Fruit fly (Drosophila melanogaster) whole organism, embryonic: Measurements from ENCODE around the gene mRpL30.
A peak's percentile ranks its signal among the peaks of the same experiment; 100 is the strongest.

ENCODE experiments used
- Ada2b ChIP-seq: fragments of 200-800 bp; sonication (Bioruptor generic); IDR thresholded peaks from 2 replicates; pipeline ENCODE4 v1.3.6; 2022; ENCODE audit warnings: missing biosample characterization, missing genetic modification characterization
- Asciz ChIP-seq: fragments of 200-800 bp; sonication (Bioruptor generic); optimal IDR thresholded peaks from 2 replicates; lab custom pipeline; 2017; ENCODE audit warnings: missing biosample characterization, mild to moderate bottlenecking, missing genetic modification characterization, missing genetic modification reagents
- B-H2 ChIP-seq: fragments of 200-800 bp; sonication (Bioruptor generic); optimal IDR thresholded peaks from 2 replicates; lab custom pipeline; 2018; ENCODE audit warnings: missing biosample characterization, mild to moderate bottlenecking, missing genetic modification characterization
- Bdp1 ChIP-seq: fragments of 200-800 bp; sonication (Bioruptor generic); optimal IDR thresholded peaks from 3 replicates; lab custom pipeline; 2016; ENCODE audit warnings: missing biosample characterization, missing genetic modification characterization
- CG10366 ChIP-seq: fragments of 200-800 bp; sonication (Bioruptor generic); IDR thresholded peaks from 2 replicates; pipeline ENCODE4 v1.3.6; 2022; ENCODE audit warnings: missing biosample characterization, missing genetic modification characterization
- CG11723 ChIP-seq: fragments of 200-800 bp; sonication (Bioruptor generic); optimal IDR thresholded peaks from 2 replicates; lab custom pipeline; 2017; ENCODE audit warnings: missing biosample characterization, mild to moderate bottlenecking, missing genetic modification characterization
- CG13624 ChIP-seq: fragments of 200-800 bp; sonication (Bioruptor generic); optimal IDR thresholded peaks from 2 replicates; lab custom pipeline; 2016; ENCODE audit warnings: missing biosample characterization, missing genetic modification characterization
- CG13775 ChIP-seq: fragments of 200-800 bp; sonication (Bioruptor generic); optimal IDR thresholded peaks from 3 replicates; lab custom pipeline; 2017; ENCODE audit warnings: missing biosample characterization, mild to moderate bottlenecking, missing genetic modification characterization
- CG16779 ChIP-seq: fragments of 200-800 bp; sonication (Bioruptor generic); IDR thresholded peaks from 2 replicates; pipeline ENCODE4 v1.3.6; 2022; ENCODE audit warnings: missing biosample characterization, missing genetic modification characterization
- CG18476 ChIP-seq: fragments of 200-800 bp; sonication (Bioruptor generic); optimal IDR thresholded peaks from 2 replicates; lab custom pipeline; 2016; ENCODE audit warnings: missing biosample characterization, mild to moderate bottlenecking, missing genetic modification characterization
- CG18619 ChIP-seq: fragments of 200-800 bp; sonication (Bioruptor generic); optimal IDR thresholded peaks from 3 replicates; lab custom pipeline; 2017; ENCODE audit warnings: missing biosample characterization, mild to moderate bottlenecking, missing genetic modification characterization
- CG18764 ChIP-seq: fragments of 200-800 bp; sonication (Bioruptor generic); optimal IDR thresholded peaks from 3 replicates; lab custom pipeline; 2016; ENCODE audit warnings: missing biosample characterization, missing genetic modification characterization
- CG2889 ChIP-seq: fragments of 200-800 bp; sonication (Bioruptor generic); IDR thresholded peaks from 3 replicates; pipeline ENCODE4 v1.3.6; 2022; ENCODE audit warnings: missing biosample characterization, missing genetic modification characterization
- CG3407 ChIP-seq: fragments of 200-800 bp; sonication (Bioruptor generic); optimal IDR thresholded peaks from 2 replicates; lab custom pipeline; 2018; ENCODE audit warnings: missing biosample characterization, mild to moderate bottlenecking, missing genetic modification characterization
- CG4404 ChIP-seq: fragments of 200-800 bp; sonication (Bioruptor generic); IDR thresholded peaks from 2 replicates; pipeline ENCODE4 v1.3.6; 2022; ENCODE audit warnings: missing biosample characterization, missing genetic modification characterization
- CG4424 ChIP-seq: fragments of 200-800 bp; sonication (Bioruptor generic); optimal IDR thresholded peaks from 3 replicates; lab custom pipeline; 2016; ENCODE audit warnings: missing biosample characterization, missing genetic modification characterization
- CG4707 ChIP-seq: fragments of 200-800 bp; sonication (Bioruptor generic); optimal IDR thresholded peaks from 2 replicates; lab custom pipeline; 2018; ENCODE audit warnings: missing biosample characterization, mild to moderate bottlenecking, missing genetic modification characterization, moderate library complexity
- CG6765 ChIP-seq: fragments of 200-800 bp; sonication (Bioruptor generic); optimal IDR thresholded peaks from 3 replicates; lab custom pipeline; 2017; ENCODE audit warnings: missing biosample characterization, mild to moderate bottlenecking, missing genetic modification characterization
- CG9727 ChIP-seq: fragments of 200-800 bp; sonication (Bioruptor generic); optimal IDR thresholded peaks from 3 replicates; lab custom pipeline; 2017; ENCODE audit warnings: missing biosample characterization, mild to moderate bottlenecking, missing genetic modification characterization
- D19B ChIP-seq: fragments of 200-800 bp; sonication (Bioruptor generic); optimal IDR thresholded peaks from 2 replicates; lab custom pipeline; 2017; ENCODE audit warnings: missing biosample characterization, mild to moderate bottlenecking, missing genetic modification characterization
- Dip3 ChIP-seq: fragments of 200-800 bp; sonication (Bioruptor generic); optimal IDR thresholded peaks from 3 replicates; lab custom pipeline; 2016; ENCODE audit warnings: missing biosample characterization, missing genetic modification characterization
- Dref ChIP-seq: fragments of 200-800 bp; sonication (Bioruptor generic); IDR thresholded peaks from 2 replicates; pipeline ENCODE4 v1.3.6; 2022; ENCODE audit warnings: missing biosample characterization, missing genetic modification characterization
- Drgx ChIP-seq: fragments of 200-800 bp; sonication (Bioruptor generic); IDR thresholded peaks from 2 replicates; pipeline ENCODE4 v1.3.6; 2022; ENCODE audit warnings: missing biosample characterization, missing genetic modification characterization
- Hey ChIP-seq: fragments of 200-800 bp; sonication (Bioruptor generic); optimal IDR thresholded peaks from 3 replicates; lab custom pipeline; 2018; ENCODE audit warnings: missing biosample characterization, mild to moderate bottlenecking, missing genetic modification characterization
- Kr ChIP-seq: fragments of 200-800 bp; sonication (Bioruptor generic); optimal IDR thresholded peaks from 2 replicates; lab custom pipeline; 2017; ENCODE audit warnings: missing biosample characterization, mild to moderate bottlenecking, missing genetic modification characterization
- MTF-1 ChIP-seq: fragments of 200-800 bp; sonication (Bioruptor generic); optimal IDR thresholded peaks from 2 replicates; lab custom pipeline; 2018; ENCODE audit warnings: missing biosample characterization, mild to moderate bottlenecking, missing genetic modification characterization, borderline replicate concordance
- NK7.1 ChIP-seq: fragments of 200-800 bp; sonication (Bioruptor generic); optimal IDR thresholded peaks from 3 replicates; lab custom pipeline; 2016; ENCODE audit warnings: missing biosample characterization, missing genetic modification characterization
- Nf-YA ChIP-seq: fragments of 200-800 bp; sonication (Bioruptor generic); IDR thresholded peaks from 2 replicates; pipeline ENCODE4 v1.3.6; 2022; ENCODE audit warnings: missing biosample characterization, missing genetic modification characterization
- NfI ChIP-seq: fragments of 200-800 bp; sonication (Bioruptor generic); optimal IDR thresholded peaks from 3 replicates; lab custom pipeline; 2018; ENCODE audit warnings: missing biosample characterization, mild to moderate bottlenecking, missing genetic modification characterization, moderate library complexity
- PHDP ChIP-seq: fragments of 200-800 bp; sonication (Bioruptor generic); optimal IDR thresholded peaks from 3 replicates; lab custom pipeline; 2018; ENCODE audit warnings: missing biosample characterization, mild to moderate bottlenecking, missing genetic modification characterization, moderate library complexity
- Pdp1 ChIP-seq, 2 experiments: fragments of 200-800 bp; sonication (Bioruptor generic); optimal IDR thresholded peaks; 3 replicates each; lab custom pipeline; 2016; ENCODE audit warnings: missing biosample characterization in 2 of 2, missing genetic modification characterization in 2 of 2, mild to moderate bottlenecking in 1 of 2, moderate library complexity in 1 of 2
- Rfx ChIP-seq: fragments of 200-800 bp; sonication (Bioruptor generic); IDR thresholded peaks from 2 replicates; pipeline ENCODE4 v1.3.6; 2022; ENCODE audit warnings: missing biosample characterization, missing genetic modification characterization
- YL-1 ChIP-seq: fragments of 200-800 bp; sonication (Bioruptor generic); optimal IDR thresholded peaks from 3 replicates; lab custom pipeline; 2017; ENCODE audit warnings: missing biosample characterization, mild to moderate bottlenecking, missing genetic modification characterization
- cas ChIP-seq: fragments of 200-800 bp; sonication (Bioruptor generic); IDR thresholded peaks from 2 replicates; pipeline ENCODE4 v1.3.6; 2022; ENCODE audit warnings: missing biosample characterization, missing genetic modification characterization
- chn ChIP-seq: fragments of 200-800 bp; sonication (Bioruptor generic); optimal IDR thresholded peaks from 2 replicates; lab custom pipeline; 2016; ENCODE audit warnings: missing biosample characterization, missing genetic modification characterization
- crp ChIP-seq, 2 experiments: fragments of 200-800 bp; sonication (Bioruptor generic); optimal IDR thresholded peaks; 2 replicates in 1 of 2; 3 replicates in 1 of 2; lab custom pipeline; 2017; ENCODE audit warnings: missing biosample characterization in 2 of 2, missing genetic modification characterization in 2 of 2, mild to moderate bottlenecking in 1 of 2, moderate library complexity in 1 of 2
- emc ChIP-seq: fragments of 200-800 bp; sonication (Bioruptor generic); optimal IDR thresholded peaks from 2 replicates; lab custom pipeline; 2016; ENCODE audit warnings: missing biosample characterization, missing genetic modification characterization
- exex ChIP-seq: fragments of 200-800 bp; sonication (Bioruptor generic); optimal IDR thresholded peaks from 4 replicates; lab custom pipeline; 2018; ENCODE audit warnings: missing biosample characterization, mild to moderate bottlenecking, missing genetic modification characterization, moderate library complexity
- fd3F ChIP-seq: fragments of 200-800 bp; sonication (Bioruptor generic); optimal IDR thresholded peaks from 2 replicates; lab custom pipeline; 2018; ENCODE audit warnings: missing biosample characterization, mild to moderate bottlenecking, missing genetic modification characterization, moderate library complexity
- ind ChIP-seq: fragments of 200-800 bp; sonication (Bioruptor generic); optimal IDR thresholded peaks from 3 replicates; lab custom pipeline; 2016; ENCODE audit warnings: missing biosample characterization, missing genetic modification characterization
- kah ChIP-seq: fragments of 200-800 bp; sonication (Bioruptor generic); optimal IDR thresholded peaks from 2 replicates; lab custom pipeline; 2018; ENCODE audit warnings: missing biosample characterization, mild to moderate bottlenecking, missing genetic modification characterization
- kni ChIP-seq: fragments of 200-800 bp; sonication (Bioruptor generic); optimal IDR thresholded peaks from 3 replicates; lab custom pipeline; 2017; ENCODE audit warnings: mild to moderate bottlenecking, missing biosample characterization, missing genetic modification reagents, missing genetic modification characterization
- lilli ChIP-seq: fragments of 200-800 bp; sonication (Bioruptor generic); optimal IDR thresholded peaks from 3 replicates; lab custom pipeline; 2016; ENCODE audit warnings: missing biosample characterization, missing genetic modification characterization
- mam ChIP-seq: fragments of 200-800 bp; sonication (Bioruptor generic); optimal IDR thresholded peaks from 3 replicates; lab custom pipeline; 2016; ENCODE audit warnings: missing biosample characterization, missing genetic modification characterization
- nom ChIP-seq: fragments of 200-800 bp; sonication (Bioruptor generic); optimal IDR thresholded peaks from 2 replicates; lab custom pipeline; 2017; ENCODE audit warnings: missing biosample characterization, missing genetic modification characterization, mild to moderate bottlenecking, moderate library complexity, missing genetic modification reagents
- pzg ChIP-seq: fragments of 200-800 bp; sonication (Bioruptor generic); optimal IDR thresholded peaks from 3 replicates; lab custom pipeline; 2018; ENCODE audit warnings: missing biosample characterization, mild to moderate bottlenecking, missing genetic modification characterization, moderate library complexity
- run ChIP-seq: fragments of 200-800 bp; sonication (Bioruptor generic); optimal IDR thresholded peaks from 3 replicates; lab custom pipeline; 2018; ENCODE audit warnings: missing biosample characterization, mild to moderate bottlenecking, missing genetic modification characterization
- scrt ChIP-seq: fragments of 200-800 bp; sonication (Bioruptor generic); optimal IDR thresholded peaks from 2 replicates; lab custom pipeline; 2018; ENCODE audit warnings: missing biosample characterization, mild to moderate bottlenecking, missing genetic modification characterization, moderate library complexity
- vvl ChIP-seq: fragments of 200-800 bp; sonication (Bioruptor generic); IDR thresholded peaks from 2 replicates; pipeline ENCODE4 v1.3.6; 2022; ENCODE audit warnings: missing biosample characterization, missing genetic modification characterization
- z ChIP-seq: fragments of 200-800 bp; sonication (Bioruptor generic); IDR thresholded peaks from 3 replicates; pipeline ENCODE4 v1.3.6; 2022; ENCODE audit warnings: missing biosample characterization, missing genetic modification characterization

Gene mRpL30

DNA sequence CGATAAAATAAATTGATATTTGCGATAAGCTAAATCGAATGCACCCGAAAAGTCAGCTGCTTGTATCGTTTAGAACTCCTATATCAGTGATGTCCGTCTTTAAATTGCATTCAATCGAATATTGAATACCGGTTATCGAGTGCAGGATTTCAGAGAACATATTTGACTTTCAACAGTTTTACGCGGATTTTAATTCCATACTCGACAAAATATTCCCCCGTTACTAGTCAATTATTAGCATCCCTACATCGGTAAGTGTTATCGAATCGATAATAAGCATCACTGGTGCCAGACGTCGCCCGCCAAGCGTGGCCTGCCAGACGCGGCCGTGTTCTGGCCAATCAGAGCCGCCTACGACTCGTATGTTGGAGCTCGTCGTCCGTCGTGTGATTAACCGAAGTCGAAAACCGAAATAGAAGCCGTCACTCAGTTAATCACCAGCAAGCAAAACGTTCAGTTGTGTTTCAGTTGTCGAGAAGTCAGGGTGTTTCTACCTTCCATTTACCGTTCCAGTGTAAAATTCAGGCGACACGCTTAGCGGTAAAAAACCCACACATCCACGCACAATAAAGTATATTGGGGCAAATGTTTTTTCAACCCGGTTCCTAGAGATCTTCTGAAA is 40.2 kb downstream of the mRpL30 start, which contains the start of gene ctp (continued):
- TF ChIP-seq nom (GFP tag; lab: Kevin White, UChicago) (peak; percentile 76), CG4404 (GFP tag; lab: Robert Waterston, UW) (peak; percentile 33; the same call in 1 of the 2 replicates), CG16779 (GFP tag; lab: Robert Waterston, UW) (no peak), Kr (GFP tag; lab: Kevin White, UChicago) (no peak), CG13624 (GFP tag; lab: Kevin White, UChicago) (peak; percentile 51), lilli (peak; percentile 65), NK7.1 (GFP tag; lab: Kevin White, UChicago) (no peak), z (no peak), B-H2 (GFP tag; lab: Kevin White, UChicago) (peak; percentile 56), crp (GFP tag; optimal IDR thresholded peaks at IDR 0.05; lab: Kevin White, UChicago) (peak in 1 of 2 experiments; percentile 77), Ada2b (GFP tag; lab: Robert Waterston, UW) (no peak), pzg (GFP tag; lab: Kevin White, UChicago) (peak; percentile 70), Nf-YA (GFP tag; lab: Robert Waterston, UW) (peak; percentile 88), mam (GFP tag; lab: Kevin White, UChicago) (peak; percentile 53), Dref (GFP tag; lab: Robert Waterston, UW) (peak; percentile 67), MTF-1 (GFP tag; lab: Kevin White, UChicago) (peak; percentile 34), Pdp1 (GFP tag; optimal IDR thresholded peaks at IDR 0.05; lab: Kevin White, UChicago) (peak; percentile 48 to 61), Hey (tag; lab: Kevin White, UChicago) (no peak), exex (tag; lab: Kevin White, UChicago) (peak; percentile 33), CG6765 (no peak), kah (no peak), CG18619 (GFP tag; lab: Kevin White, UChicago) (no peak), fd3F (GFP tag; lab: Kevin White, UChicago) (peak; percentile 8), vvl (GFP tag; lab: Robert Waterston, UW) (no peak; the same call in none of the 2 replicates), CG10366 (no peak), CG4424 (GFP tag; lab: Kevin White, UChicago) (peak; percentile 26), CG3407 (GFP tag; lab: Kevin White, UChicago) (no peak), emc (GFP tag; lab: Kevin White, UChicago) (no peak), CG18764 (GFP tag; lab: Kevin White, UChicago) (no peak), PHDP (tag; lab: Kevin White, UChicago) (peak; percentile 44), CG11723 (no peak), ind (GFP tag; lab: Kevin White, UChicago) (peak; percentile 56), YL-1 (GFP tag; lab: Kevin White, UChicago) (peak; percentile 84), scrt (GFP tag; lab: Kevin White, UChicago) (peak; percentile 52), Rfx (GFP tag; lab: Robert Waterston, UW) (peak; percentile 65), kni (peak; percentile 53), NfI (peak; percentile 14), CG18476 (GFP tag; lab: Kevin White, UChicago) (no peak), chn (GFP tag; lab: Kevin White, UChicago) (peak; percentile 12), CG4707 (GFP tag; lab: Kevin White, UChicago) (peak; percentile 11), CG9727 (peak; percentile 28), cas (no peak), Dip3 (no peak), D19B (GFP tag; lab: Kevin White, UChicago) (no peak), Drgx (GFP tag; lab: Robert Waterston, UW) (no peak; the same call in 1 of the 2 replicates), CG13775 (GFP tag; lab: Kevin White, UChicago) (peak; percentile 44), CG2889 (GFP tag; lab: Robert Waterston, UW) (no peak), Asciz (GFP tag; lab: Kevin White, UChicago) (peak; percentile 100), Bdp1 (GFP tag; lab: Kevin White, UChicago) (no peak), run (no peak)
